Worm (Caenorhabditis elegans) whole organism, L4 larva: ENCODE measurements around the gene clec-79.

Experiments used
- D1046.2 ChIP-seq: fragments of 200-800 bp; sonication (Bioruptor generic); IDR thresholded peaks from 2 replicates; pipeline ENCODE4 v1.3.6; 2022; ENCODE audit warnings: missing genetic modification characterization, missing compliant biosample characterization
- F26F4.8 ChIP-seq: fragments of 200-800 bp; sonication (Bioruptor generic); conservative IDR thresholded peaks from 2 replicates; pipeline ENCODE4 v1.3.6; 2022; ENCODE audit warnings: missing genetic modification characterization, missing compliant biosample characterization
- F49E8.2 ChIP-seq: sonication (generic microtip); optimal IDR thresholded peaks from 2 replicates; lab custom pipeline; 2016; ENCODE audit warnings: missing compliant biosample characterization, mild to moderate bottlenecking, missing genetic modification characterization, borderline replicate concordance
- Y105C5A.15 ChIP-seq: fragments of 200-800 bp; sonication (Bioruptor generic); IDR thresholded peaks from 2 replicates; pipeline ENCODE4 v1.3.6; 2022; ENCODE audit warnings: missing genetic modification characterization, missing compliant biosample characterization
- Y48G9A.11 ChIP-seq: fragments of 200-800 bp; sonication (Bioruptor generic); IDR thresholded peaks from 2 replicates; pipeline ENCODE4 v1.3.6; 2022; ENCODE audit warnings: missing genetic modification reagents, missing genetic modification characterization, missing compliant biosample characterization
- Y75B8A.6 ChIP-seq: fragments of 200-800 bp; sonication (Bioruptor generic); IDR thresholded peaks from 2 replicates; pipeline ENCODE4 v1.3.6; 2022; ENCODE audit warnings: missing genetic modification reagents, missing genetic modification characterization, missing compliant biosample characterization
- ZK337.2 ChIP-seq: fragments of 200-800 bp; sonication (Bioruptor generic); IDR thresholded peaks from 2 replicates; pipeline ENCODE4 v1.3.6; 2022; ENCODE audit warnings: missing genetic modification reagents, missing genetic modification characterization, missing compliant biosample characterization
- ama-1 ChIP-seq: fragments of 150-350 bp; optimal IDR thresholded peaks from 2 replicates; lab custom pipeline; 2014; ENCODE audit warnings: inconsistent platforms, mixed read lengths
- attf-4 ChIP-seq: sonication (generic microtip); optimal IDR thresholded peaks from 3 replicates; lab custom pipeline; 2017; ENCODE audit warnings: missing biosample characterization, missing genetic modification characterization
- ceh-20 ChIP-seq: fragments of 200-800 bp; sonication (Bioruptor generic); IDR thresholded peaks from 2 replicates; pipeline ENCODE4 v1.3.6; 2022; ENCODE audit warnings: missing genetic modification reagents, missing genetic modification characterization, missing compliant biosample characterization
- ceh-32 ChIP-seq: sonication (generic microtip); optimal IDR thresholded peaks from 2 replicates; lab custom pipeline; 2016; ENCODE audit warnings: mild to moderate bottlenecking, missing genetic modification characterization, missing compliant biosample characterization; ENCODE audit not compliant: poor library complexity
- ceh-44 ChIP-seq: fragments of 200-800 bp; sonication (Bioruptor generic); IDR thresholded peaks from 2 replicates; pipeline ENCODE4 v1.3.6; 2022; ENCODE audit warnings: missing genetic modification reagents, missing genetic modification characterization, missing compliant biosample characterization
- dmd-6 ChIP-seq: fragments of 200-800 bp; sonication (Bioruptor generic); IDR thresholded peaks from 2 replicates; pipeline ENCODE4 v1.3.6; 2022; ENCODE audit warnings: missing genetic modification reagents, missing genetic modification characterization, missing compliant biosample characterization
- dmd-8 ChIP-seq: fragments of 200-800 bp; sonication (Bioruptor generic); IDR thresholded peaks from 2 replicates; pipeline ENCODE4 v1.3.6; 2022; ENCODE audit warnings: missing genetic modification characterization, missing compliant biosample characterization
- dve-1 ChIP-seq: sonication (generic microtip); optimal IDR thresholded peaks from 2 replicates; lab custom pipeline; 2017; ENCODE audit warnings: antibody characterized with exemption, mild to moderate bottlenecking, missing genetic modification characterization, missing compliant biosample characterization; ENCODE audit not compliant: insufficient read depth
- egl-27 ChIP-seq: sonication (generic microtip); optimal IDR thresholded peaks from 3 replicates; lab custom pipeline; 2017; ENCODE audit warnings: missing biosample characterization, missing genetic modification reagents, missing genetic modification characterization
- egl-43 ChIP-seq: fragments of 200-800 bp; sonication (Bioruptor generic); IDR thresholded peaks from 2 replicates; pipeline ENCODE4 v1.3.6; 2022; ENCODE audit warnings: missing genetic modification reagents, missing genetic modification characterization, missing compliant biosample characterization
- fos-1 ChIP-seq: fragments of 150-350 bp; optimal IDR thresholded peaks from 2 replicates; lab custom pipeline; 2014; ENCODE audit warnings: missing biosample characterization, missing genetic modification characterization
- hlh-11 ChIP-seq: fragments of 200-800 bp; sonication (Bioruptor generic); optimal IDR thresholded peaks from 2 replicates; lab custom pipeline; 2018; ENCODE audit warnings: mild to moderate bottlenecking, missing genetic modification characterization, missing compliant biosample characterization
- lin-1 ChIP-seq: fragments of 200-800 bp; sonication (Bioruptor generic); IDR thresholded peaks from 2 replicates; pipeline ENCODE4 v1.3.6; 2022; ENCODE audit warnings: missing genetic modification reagents, missing genetic modification characterization, missing compliant biosample characterization
- lin-39 ChIP-seq: fragments of 150-350 bp; optimal IDR thresholded peaks from 2 replicates; lab custom pipeline; 2014; ENCODE audit warnings: missing biosample characterization, missing genetic modification reagents, missing genetic modification characterization
- madf-5 ChIP-seq, 2 experiments: fragments of 200-800 bp; sonication (Bioruptor generic); IDR thresholded peaks; 2 replicates each; pipeline ENCODE4 v1.3.6; 2022; ENCODE audit warnings: missing compliant biosample characterization in 2 of 2, missing genetic modification characterization in 2 of 2
- mdl-1 ChIP-seq, 2 experiments: fragments of 150-350 bp in 1 of 2; sonication (generic microtip) in 1 of 2; optimal IDR thresholded peaks; 2 replicates each; lab custom pipeline; 2014 to 2017; ENCODE audit warnings: missing biosample characterization in 2 of 2, missing genetic modification characterization in 2 of 2
- mep-1 ChIP-seq: fragments of 150-350 bp; sonication (generic microtip); optimal IDR thresholded peaks from 3 replicates; lab custom pipeline; 2014; ENCODE audit warnings: missing biosample characterization, missing genetic modification characterization
- mes-2 ChIP-seq: sonication (generic microtip); optimal IDR thresholded peaks from 2 replicates; lab custom pipeline; 2016; ENCODE audit warnings: missing genotype, mild to moderate bottlenecking, missing genetic modification characterization, missing compliant biosample characterization; ENCODE audit not compliant: poor library complexity, severe bottlenecking
- mxl-2 ChIP-seq: fragments of 200-800 bp; sonication (Bioruptor generic); conservative IDR thresholded peaks from 2 replicates; pipeline ENCODE4 v1.3.6; 2022; ENCODE audit warnings: missing genetic modification reagents, missing genetic modification characterization, missing compliant biosample characterization
- nhr-10 ChIP-seq: fragments of 150-350 bp; optimal IDR thresholded peaks from 2 replicates; lab custom pipeline; 2014; ENCODE audit warnings: missing biosample characterization, missing genetic modification characterization
- nhr-102 ChIP-seq: sonication (generic microtip); optimal IDR thresholded peaks from 2 replicates; lab custom pipeline; 2016; ENCODE audit warnings: mild to moderate bottlenecking, missing genetic modification characterization, moderate library complexity, missing compliant biosample characterization
- nhr-11 ChIP-seq: fragments of 150-350 bp; optimal IDR thresholded peaks from 2 replicates; lab custom pipeline; 2014; ENCODE audit warnings: missing biosample characterization, missing genetic modification characterization
- nhr-111 ChIP-seq: fragments of 200-800 bp; sonication (Bioruptor generic); optimal IDR thresholded peaks from 2 replicates; lab custom pipeline; 2018; ENCODE audit warnings: mild to moderate bottlenecking, missing genetic modification characterization, missing compliant biosample characterization
- nhr-237 ChIP-seq: sonication (generic microtip); optimal IDR thresholded peaks from 2 replicates; lab custom pipeline; 2017; ENCODE audit warnings: missing biosample characterization, missing genetic modification characterization
- nhr-25 ChIP-seq: sonication (generic microtip); optimal IDR thresholded peaks from 2 replicates; lab custom pipeline; 2017; ENCODE audit warnings: missing genetic modification characterization, mild to moderate bottlenecking, missing compliant biosample characterization, antibody characterized with exemption, moderate library complexity, borderline replicate concordance; ENCODE audit not compliant: insufficient read depth
- nhr-28 ChIP-seq: fragments of 150-350 bp; optimal IDR thresholded peaks from 2 replicates; lab custom pipeline; 2014; ENCODE audit warnings: missing biosample characterization, missing genetic modification characterization
- nhr-41 ChIP-seq: fragments of 200-800 bp; sonication (Bioruptor generic); IDR thresholded peaks from 2 replicates; pipeline ENCODE4 v1.3.6; 2022; ENCODE audit warnings: missing genetic modification reagents, missing genetic modification characterization, missing compliant biosample characterization
- nhr-42 ChIP-seq: fragments of 200-800 bp; sonication (Bioruptor generic); IDR thresholded peaks from 2 replicates; pipeline ENCODE4 v1.3.6; 2022; ENCODE audit warnings: missing genetic modification characterization, missing compliant biosample characterization
- nhr-6 ChIP-seq: fragments of 150-350 bp; optimal IDR thresholded peaks from 2 replicates; lab custom pipeline; 2014; ENCODE audit warnings: missing biosample characterization, missing genetic modification characterization
- nhr-76 ChIP-seq: fragments of 150-350 bp; optimal IDR thresholded peaks from 2 replicates; lab custom pipeline; 2014; ENCODE audit warnings: missing biosample characterization, missing genetic modification characterization
- nhr-77 ChIP-seq: fragments of 150-350 bp; optimal IDR thresholded peaks from 2 replicates; lab custom pipeline; 2014; ENCODE audit warnings: missing biosample characterization, missing genetic modification characterization
- pqm-1 ChIP-seq: sonication (generic microtip); optimal IDR thresholded peaks from 2 replicates; lab custom pipeline; 2017; ENCODE audit warnings: missing biosample characterization, missing genetic modification characterization
- sdz-12 ChIP-seq: fragments of 200-800 bp; sonication (Bioruptor generic); optimal IDR thresholded peaks from 2 replicates; lab custom pipeline; 2018; ENCODE audit warnings: mild to moderate bottlenecking, missing genetic modification characterization, missing compliant biosample characterization
- set-16 ChIP-seq: fragments of 200-800 bp; sonication (Bioruptor generic); IDR thresholded peaks from 2 replicates; pipeline ENCODE4 v1.3.6; 2022; ENCODE audit warnings: missing genetic modification reagents, missing genetic modification characterization, missing compliant biosample characterization
- skn-1 ChIP-seq: fragments of 150-350 bp; optimal IDR thresholded peaks from 2 replicates; lab custom pipeline; 2014; ENCODE audit warnings: missing biosample characterization, missing genetic modification characterization
- snpc-1.2 ChIP-seq: fragments of 200-800 bp; sonication (Bioruptor generic); IDR thresholded peaks from 2 replicates; pipeline ENCODE4 v1.3.6; 2022; ENCODE audit warnings: missing genetic modification reagents, missing genetic modification characterization, missing compliant biosample characterization
- spr-3 ChIP-seq: fragments of 200-800 bp; sonication (Bioruptor generic); optimal IDR thresholded peaks from 2 replicates; lab custom pipeline; 2018; ENCODE audit warnings: mild to moderate bottlenecking, missing genetic modification characterization, missing compliant biosample characterization
- tag-97 ChIP-seq: fragments of 200-800 bp; sonication (Bioruptor generic); IDR thresholded peaks from 2 replicates; pipeline ENCODE4 v1.3.6; 2022; ENCODE audit warnings: missing genetic modification characterization, missing compliant biosample characterization
- tra-1 ChIP-seq: fragments of 200-800 bp; sonication (Bioruptor generic); IDR thresholded peaks from 2 replicates; pipeline ENCODE4 v1.3.6; 2022; ENCODE audit warnings: missing genetic modification reagents, missing genetic modification characterization, missing compliant biosample characterization
- zfp-3 ChIP-seq: fragments of 200-800 bp; sonication (Bioruptor generic); conservative IDR thresholded peaks from 2 replicates; pipeline ENCODE4 v1.3.6; 2022; ENCODE audit warnings: missing genetic modification reagents, missing genetic modification characterization, missing compliant biosample characterization
- zip-11 ChIP-seq: fragments of 200-800 bp; sonication (Bioruptor generic); IDR thresholded peaks from 2 replicates; pipeline ENCODE4 v1.3.6; 2022; ENCODE audit warnings: missing genetic modification characterization, missing compliant biosample characterization

The clec-79 gene

DNA sequence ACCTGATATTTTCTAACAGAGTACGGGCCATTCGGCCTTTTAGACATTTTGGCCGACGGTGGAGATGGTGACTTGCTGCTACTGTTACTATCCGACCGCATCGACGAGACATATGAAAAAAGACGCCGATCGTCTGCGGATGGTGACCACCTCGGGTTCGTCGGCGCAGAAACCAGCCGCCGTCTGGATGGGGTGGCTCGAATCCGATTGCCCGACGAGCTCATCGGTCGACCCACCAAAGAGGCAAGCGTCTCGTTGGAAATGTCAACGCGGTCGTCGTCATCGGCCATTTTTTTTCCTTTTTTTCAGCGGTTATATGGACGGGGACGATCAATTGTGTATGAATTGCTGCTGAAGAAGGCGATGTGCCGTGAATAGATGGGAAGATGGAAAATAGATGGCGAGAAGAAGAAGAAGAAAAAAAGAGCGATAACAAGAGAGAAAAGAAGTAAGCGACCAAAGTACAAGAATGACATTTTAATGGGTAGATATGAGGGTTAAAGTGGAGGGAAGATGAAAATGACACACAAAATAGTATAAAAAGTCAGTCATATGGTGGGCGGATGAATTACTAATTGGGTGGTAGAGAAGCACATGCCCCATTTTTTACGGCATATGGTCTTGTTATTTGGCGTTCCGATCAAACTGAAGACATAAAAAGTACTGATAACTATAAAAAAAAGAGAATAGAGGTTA is 45.7 kb downstream of the clec-79 start (continued):
- TF ChIP-seq Y75B8A.6 (GFP tag; lab: Robert Waterston, UW) (no peak), hlh-11 (peak; percentile 26), F26F4.8 (GFP tag; lab: Robert Waterston, UW) (no peak), tra-1 (GFP tag; lab: Robert Waterston, UW) (0 out of 2 replicates have a peak, but pooled peaks have one; percentile 62), ceh-32 (tag; lab: Kevin White, UChicago) (no peak), dmd-6 (GFP tag; lab: Robert Waterston, UW) (peak; percentile 54), Y48G9A.11 (GFP tag; lab: Robert Waterston, UW) (peak; percentile 32; the same call in 1 of the 2 replicates), zfp-3 (GFP tag; lab: Robert Waterston, UW) (no peak), mdl-1 (tag; optimal IDR thresholded peaks at IDR 0.05; lab: Kevin White, UChicago) (no peak), spr-3 (GFP tag; lab: Kevin White, UChicago) (no peak), nhr-6 (peak; percentile 15), nhr-41 (no peak), dve-1 (peak; percentile 44), mep-1 (tag; lab: Kevin White, UChicago) (no peak), lin-1 (GFP tag; lab: Robert Waterston, UW) (no peak), ama-1 (lab: Kevin White, UChicago) (peak; percentile 68)

ce11 chrIV:4019836-4020235 is 46.7 kb downstream of the clec-79 start:
- TF ChIP-seq nhr-102 (no peak), F49E8.2 (tag; lab: Kevin White, UChicago) (no peak), nhr-28 (peak; percentile 71), pqm-1 (tag; lab: Kevin White, UChicago) (no peak), F26F4.8 (GFP tag; lab: Robert Waterston, UW) (no peak), set-16 (GFP tag; lab: Robert Waterston, UW) (peak; percentile 44), nhr-111 (GFP tag; lab: Kevin White, UChicago) (no peak), mxl-2 (GFP tag; lab: Robert Waterston, UW) (no peak), sdz-12 (GFP tag; lab: Kevin White, UChicago) (no peak), nhr-10 (tag; lab: Kevin White, UChicago) (peak; percentile 33), nhr-77 (peak; percentile 67), spr-3 (GFP tag; lab: Kevin White, UChicago) (no peak), ZK337.2 (GFP tag; lab: Robert Waterston, UW) (no peak), ceh-44 (GFP tag; lab: Robert Waterston, UW) (no peak), zip-11 (no peak), nhr-237 (tag; lab: Kevin White, UChicago) (no peak), egl-43 (GFP tag; lab: Robert Waterston, UW) (0 out of 2 replicates have a peak, but pooled peaks have one; percentile 41), tag-97 (GFP tag; lab: Robert Waterston, UW) (no peak), skn-1 (tag; lab: Kevin White, UChicago) (no peak), snpc-1.2 (GFP tag; lab: Robert Waterston, UW) (no peak), nhr-42 (GFP tag; lab: Robert Waterston, UW) (no peak), mes-2 (tag; lab: Kevin White, UChicago) (peak; percentile 38), mep-1 (tag; lab: Kevin White, UChicago) (peak; percentile 86), D1046.2 (GFP tag; lab: Robert Waterston, UW) (no peak), nhr-25 (tag; lab: Kevin White, UChicago) (no peak), Y105C5A.15 (no peak), dve-1 (peak; percentile 85), egl-27 (no peak), dmd-8 (no peak), nhr-11 (tag; lab: Kevin White, UChicago) (peak; percentile 79), nhr-76 (tag; lab: Kevin White, UChicago) (peak; percentile 5), zfp-3 (GFP tag; lab: Robert Waterston, UW) (no peak), fos-1 (tag; lab: Kevin White, UChicago) (no peak), ceh-20 (peak; percentile 44; the same call in 1 of the 2 replicates), lin-39 (tag; lab: Kevin White, UChicago) (no peak), madf-5 (GFP tag; IDR thresholded peaks at IDR 0.05; lab: Robert Waterston, UW) (no peak), attf-4 (tag; lab: Kevin White, UChicago) (no peak)
